Worm (Caenorhabditis elegans): ENCODE measurements around the gene clec-132.

DNA sequence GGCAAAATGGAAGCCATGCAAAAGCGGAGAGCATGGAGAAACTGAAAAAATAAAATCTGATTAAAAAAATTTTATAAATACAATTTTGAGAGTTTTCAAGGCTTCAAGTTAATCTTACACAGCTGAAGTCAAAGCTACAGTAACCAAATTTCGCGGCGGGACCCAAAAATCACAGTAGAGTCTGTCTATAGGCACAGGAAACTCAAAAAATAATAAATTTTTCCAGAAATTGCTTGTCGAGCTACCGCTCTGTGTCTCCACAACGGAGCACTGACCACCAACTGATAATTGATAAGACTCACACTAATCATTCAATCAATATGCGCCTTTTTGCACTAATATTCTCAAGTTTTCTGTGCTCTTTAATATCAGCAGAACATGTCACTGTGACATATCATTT, 26.5 kb upstream of the clec-132 start, which contains the start of gene W10G11.19:
- no peak for TF ChIP-seq eyg-1 (tag; optimal IDR thresholded peaks at IDR 0.05)
- no peak for TF ChIP-seq ama-1 (optimal IDR thresholded peaks at IDR 0.05)
- TF ChIP-seq pha-4 (tag; optimal IDR thresholded peaks at IDR 0.05) = no peak
- TF ChIP-seq hlh-15 (tag; optimal IDR thresholded peaks at IDR 0.05) = no peak
- no peak for TF ChIP-seq npax-4 (tag; optimal IDR thresholded peaks at IDR 0.05)
- no peak for TF ChIP-seq ref-2 (tag; optimal IDR thresholded peaks at IDR 0.05)
- TF ChIP-seq pqm-1 (tag; optimal IDR thresholded peaks at IDR 0.05) = no peak
- no peak for TF ChIP-seq F13H6.1 (tag; optimal IDR thresholded peaks at IDR 0.05)

All from whole organism, late embryonic.